Fruit fly (Drosophila melanogaster): ENCODE data around the gene Rrp6.
A peak's percentile ranks its signal among the peaks of the same experiment; 100 is the strongest.

The Rrp6 gene

DNA sequence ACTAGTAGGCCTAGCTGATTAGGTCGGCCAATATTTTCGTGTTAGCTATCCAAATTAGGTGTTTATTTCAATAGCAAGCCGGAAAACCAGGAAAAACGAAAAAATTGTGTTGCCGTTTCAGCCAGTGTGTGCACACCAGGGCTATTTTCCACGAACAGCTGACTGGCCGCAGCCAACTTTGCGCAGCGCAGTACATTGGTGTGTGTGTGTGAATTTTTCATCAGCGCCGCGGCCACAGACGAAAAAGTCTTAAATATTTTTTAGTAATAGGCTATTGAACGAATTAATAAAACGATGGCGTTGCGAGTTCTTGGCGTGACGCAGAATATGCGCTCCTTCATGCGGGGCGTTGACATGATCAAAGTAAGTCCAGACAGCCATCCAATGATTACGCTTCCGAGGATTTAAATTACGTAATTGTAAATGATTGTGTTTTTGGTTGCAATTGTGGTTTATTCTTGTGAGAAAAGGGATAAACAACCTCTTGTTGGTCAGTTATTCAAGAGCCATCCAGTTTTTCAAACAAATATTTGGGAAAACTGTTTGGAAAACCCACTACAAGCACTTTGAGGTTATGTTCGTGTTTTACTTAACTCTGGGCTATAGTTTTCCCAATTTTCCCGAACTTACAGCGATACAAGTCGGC, 4.1 kb upstream of the Rrp6 start, which contains the start of the genes CycC and UQCR-C1 (continued):
- no peak for TF ChIP-seq luna (GFP tag; optimal IDR thresholded peaks at IDR 0.05)
- TF ChIP-seq CG7556 (GFP tag; optimal IDR thresholded peaks at IDR 0.05) = no peak
- peak; percentile 25 for TF ChIP-seq sug (tag; optimal IDR thresholded peaks at IDR 0.05)
- peak; percentile 100 for TF ChIP-seq CG14710 (tag; optimal IDR thresholded peaks at IDR 0.05)
- TF ChIP-seq Gug (GFP tag; IDR thresholded peaks at IDR 0.05) = no peak
- TF ChIP-seq Nf-YB (GFP tag; optimal IDR thresholded peaks at IDR 0.05) = no peak
- no peak for TF ChIP-seq CG16813 (GFP tag; IDR thresholded peaks at IDR 0.05; ENCODE audit: partially characterized antibody)
- TF ChIP-seq cad (GFP tag; optimal IDR thresholded peaks at IDR 0.05) = no peak
- TF ChIP-seq HLH54F (GFP tag; optimal IDR thresholded peaks at IDR 0.05) = no peak
- no peak for TF ChIP-seq CG3407 (GFP tag; optimal IDR thresholded peaks at IDR 0.05)
- no peak for TF ChIP-seq CoRest (tag; optimal IDR thresholded peaks at IDR 0.05)
- no peak for TF ChIP-seq CG33213 (GFP tag; optimal IDR thresholded peaks at IDR 0.05)
- TF ChIP-seq CG9876 (GFP tag; optimal IDR thresholded peaks at IDR 0.05) = no peak
- no peak for TF ChIP-seq CG18764 (GFP tag; optimal IDR thresholded peaks at IDR 0.05)
- TF ChIP-seq slbo (GFP tag; IDR thresholded peaks at IDR 0.05) = no peak
- peak; percentile 55 for TF ChIP-seq bbx (GFP tag; IDR thresholded peaks at IDR 0.05; ENCODE audit: partially characterized antibody)
- TF ChIP-seq vfl (GFP tag; optimal IDR thresholded peaks at IDR 0.05) = no peak
- peak; percentile 46 for TF ChIP-seq CG15514 (GFP tag; optimal IDR thresholded peaks at IDR 0.05)
- TF ChIP-seq CG9727 (GFP tag; optimal IDR thresholded peaks at IDR 0.05) = no peak
- no peak for TF ChIP-seq CG10274 (GFP tag; optimal IDR thresholded peaks at IDR 0.05)
- no peak for TF ChIP-seq unpg (GFP tag; optimal IDR thresholded peaks at IDR 0.05)
- TF ChIP-seq Hmx (GFP tag; optimal IDR thresholded peaks at IDR 0.05) = no peak
- TF ChIP-seq Stat92E (GFP tag; optimal IDR thresholded peaks at IDR 0.05) = no peak
- no peak for TF ChIP-seq CG43689 (GFP tag; IDR thresholded peaks at IDR 0.05)
- TF ChIP-seq org-1 (GFP tag; optimal IDR thresholded peaks at IDR 0.05) = no peak
- TF ChIP-seq CG15696 (tag; optimal IDR thresholded peaks at IDR 0.05) = no peak
- TF ChIP-seq Hr39 (optimal IDR thresholded peaks at IDR 0.05) = no peak
- TF ChIP-seq H2.0 (GFP tag; IDR thresholded peaks at IDR 0.05) = no peak
- no peak for TF ChIP-seq dimm (GFP tag; IDR thresholded peaks at IDR 0.05)
- no peak for TF ChIP-seq CG3838 (GFP tag; optimal IDR thresholded peaks at IDR 0.05)
- TF ChIP-seq grn (GFP tag; optimal IDR thresholded peaks at IDR 0.05) = no peak
- no peak for TF ChIP-seq oc (tag; optimal IDR thresholded peaks at IDR 0.05)
- TF ChIP-seq pfk (GFP tag; optimal IDR thresholded peaks at IDR 0.05) = peak; percentile 41
- TF ChIP-seq hb (GFP tag; IDR thresholded peaks at IDR 0.05; ENCODE audit: partially characterized antibody) = no peak
- TF ChIP-seq CG4707 (GFP tag; optimal IDR thresholded peaks at IDR 0.05) = no peak
- no peak for TF ChIP-seq pum (GFP tag; optimal IDR thresholded peaks at IDR 0.05)
- TF ChIP-seq dmrt11E (tag; optimal IDR thresholded peaks at IDR 0.05) = no peak
- no peak for TF ChIP-seq gsb (GFP tag; IDR thresholded peaks at IDR 0.05)
- TF ChIP-seq Opbp (GFP tag; IDR thresholded peaks at IDR 0.05; ENCODE audit: partially characterized antibody) = peak; percentile 100
- peak; percentile 84 for TF ChIP-seq cg (GFP tag; optimal IDR thresholded peaks at IDR 0.05)
- no peak for TF ChIP-seq fd102C (GFP tag; optimal IDR thresholded peaks at IDR 0.05)
- TF ChIP-seq Jarid2 (GFP tag; optimal IDR thresholded peaks at IDR 0.05) = no peak
- no peak for TF ChIP-seq fd64A (GFP tag; optimal IDR thresholded peaks at IDR 0.05)
- TF ChIP-seq CG7839 (tag; optimal IDR thresholded peaks at IDR 0.05) = no peak
- TF ChIP-seq ci (GFP tag; IDR thresholded peaks at IDR 0.05) = no peak
- no peak for TF ChIP-seq CG6683 (GFP tag; optimal IDR thresholded peaks at IDR 0.05)
- TF ChIP-seq CG2712 (tag; optimal IDR thresholded peaks at IDR 0.05) = no peak
- TF ChIP-seq CG11456 (GFP tag; IDR thresholded peaks at IDR 0.05) = no peak
- TF ChIP-seq CTCF (GFP tag; optimal IDR thresholded peaks at IDR 0.05) = peak; percentile 20
- TF ChIP-seq nerfin-1 (tag; optimal IDR thresholded peaks at IDR 0.05) = peak; percentile 42
- TF ChIP-seq Hr3 (GFP tag; optimal IDR thresholded peaks at IDR 0.05) = no peak
